Worm (Caenorhabditis elegans) whole organism, late embryonic: Measurements from ENCODE around the gene C25F9.9.

Experiments used
- C38D4.7 ChIP-seq: fragments of 200-800 bp; sonication (Bioruptor generic); optimal IDR thresholded peaks from 2 replicates; lab custom pipeline; 2018; ENCODE audit warnings: mild to moderate bottlenecking, missing genetic modification characterization, moderate library complexity, missing compliant biosample characterization
- ama-1 ChIP-seq: fragments of 150-350 bp; optimal IDR thresholded peaks from 2 replicates; lab custom pipeline; 2014
- hlh-13 ChIP-seq: fragments of 200-800 bp; sonication (Bioruptor generic); optimal IDR thresholded peaks from 2 replicates; lab custom pipeline; 2018; ENCODE audit warnings: mild to moderate bottlenecking, missing genetic modification characterization, missing compliant biosample characterization
- lim-6 ChIP-seq: sonication (generic microtip); optimal IDR thresholded peaks from 2 replicates; lab custom pipeline; 2016; ENCODE audit warnings: missing genetic modification characterization, missing compliant biosample characterization
- mec-3 ChIP-seq: sonication (generic microtip); optimal IDR thresholded peaks from 2 replicates; lab custom pipeline; 2016; ENCODE audit warnings: borderline replicate concordance, missing genetic modification characterization, missing compliant biosample characterization
- nfya-1 ChIP-seq: sonication (generic microtip); optimal IDR thresholded peaks from 2 replicates; lab custom pipeline; 2017; ENCODE audit warnings: missing genetic modification characterization, mild to moderate bottlenecking, missing compliant biosample characterization, antibody characterized with exemption, moderate library complexity
- nhr-11 ChIP-seq: fragments of 150-350 bp; optimal IDR thresholded peaks from 2 replicates; lab custom pipeline; 2014; ENCODE audit warnings: missing biosample characterization, missing genetic modification characterization
- pax-1 ChIP-seq: fragments of 150-350 bp; optimal IDR thresholded peaks from 2 replicates; lab custom pipeline; 2014; ENCODE audit warnings: missing biosample characterization, missing genetic modification characterization
- pqm-1 ChIP-seq: sonication (generic microtip); optimal IDR thresholded peaks from 2 replicates; lab custom pipeline; 2016; ENCODE audit warnings: missing genetic modification characterization, missing compliant biosample characterization
- pros-1 ChIP-seq: fragments of 150-350 bp; optimal IDR thresholded peaks from 2 replicates; lab custom pipeline; 2014; ENCODE audit warnings: missing biosample characterization, missing genetic modification reagents, missing genetic modification characterization
- rnt-1 ChIP-seq: sonication (generic microtip); optimal IDR thresholded peaks from 2 replicates; lab custom pipeline; 2016; ENCODE audit warnings: missing genetic modification characterization, missing compliant biosample characterization
- sox-4 ChIP-seq: sonication (generic microtip); optimal IDR thresholded peaks from 2 replicates; lab custom pipeline; 2017; ENCODE audit warnings: mild to moderate bottlenecking, missing genetic modification characterization, inconsistent platforms, missing compliant biosample characterization
- unc-3 ChIP-seq, 2 experiments: fragments of 200-800 bp in 1 of 2; sonication (Bioruptor generic) in 1 of 2; sonication (generic microtip) in 1 of 2; conservative IDR thresholded peaks in 1 of 2; optimal IDR thresholded peaks in 1 of 2; 2 replicates each; pipeline versions ENCODE4 v1.3.6 to Lab custom; 2016 to 2022; ENCODE audit warnings: missing compliant biosample characterization in 2 of 2, missing genetic modification characterization in 2 of 2, missing genetic modification reagents in 1 of 2
- zip-5 ChIP-seq: sonication (generic microtip); optimal IDR thresholded peaks from 2 replicates; lab custom pipeline; 2016; ENCODE audit warnings: missing genetic modification characterization, missing compliant biosample characterization

ce11 chrV:19402855-19403254 lies 13.6 kb upstream of the C25F9.9 start, which contains the start of gene C25F9.12:
- TF ChIP-seq pax-1 (tag; lab: Kevin White, UChicago) (no peak), pqm-1 (tag; lab: Kevin White, UChicago) (no peak), zip-5 (tag; lab: Kevin White, UChicago) (no peak), C38D4.7 (GFP tag; lab: Kevin White, UChicago) (no peak), unc-3 (GFP tag; conservative IDR thresholded peaks at IDR 0.05; lab: Robert Waterston, UW) (no peak), unc-3 (tag; optimal IDR thresholded peaks at IDR 0.05; lab: Kevin White, UChicago) (no peak), rnt-1 (tag; lab: Kevin White, UChicago) (no peak), lim-6 (tag; lab: Kevin White, UChicago) (no peak), nfya-1 (tag; lab: Kevin White, UChicago) (no peak), nhr-11 (tag; lab: Kevin White, UChicago) (no peak), ama-1 (lab: Kevin White, UChicago) (no peak), sox-4 (tag; lab: Kevin White, UChicago) (no peak), mec-3 (tag; lab: Kevin White, UChicago) (no peak), pros-1 (tag; lab: Kevin White, UChicago) (no peak), hlh-13 (GFP tag; lab: Kevin White, UChicago) (no peak)
